Fruit fly (Drosophila melanogaster) whole organism, embryonic: ENCODE measurements around the gene Tim17b1.

Source experiments
- Antp ChIP-seq: fragments of 200-800 bp; sonication (Bioruptor generic); optimal IDR thresholded peaks from 3 replicates; lab custom pipeline; 2016; ENCODE audit warnings: missing biosample characterization, missing genetic modification characterization
- Atf3 ChIP-seq: fragments of 200-800 bp; sonication (Bioruptor generic); optimal IDR thresholded peaks from 3 replicates; lab custom pipeline; 2016; ENCODE audit warnings: missing biosample characterization, missing genetic modification characterization
- Blimp-1 ChIP-seq: fragments of 200-800 bp; sonication (Bioruptor generic); optimal IDR thresholded peaks from 3 replicates; lab custom pipeline; 2018; ENCODE audit warnings: missing biosample characterization, missing genetic modification characterization, mild to moderate bottlenecking, moderate library complexity, missing genetic modification reagents
- CG13775 ChIP-seq: fragments of 200-800 bp; sonication (Bioruptor generic); optimal IDR thresholded peaks from 3 replicates; lab custom pipeline; 2017; ENCODE audit warnings: missing biosample characterization, mild to moderate bottlenecking, missing genetic modification characterization
- CG1529 ChIP-seq: fragments of 200-800 bp; sonication (Bioruptor generic); optimal IDR thresholded peaks from 3 replicates; lab custom pipeline; 2018; ENCODE audit warnings: missing biosample characterization, missing genetic modification characterization
- CG18599 ChIP-seq: fragments of 200-800 bp; sonication (Bioruptor generic); optimal IDR thresholded peaks from 3 replicates; lab custom pipeline; 2017; ENCODE audit warnings: missing biosample characterization, missing genetic modification characterization, mild to moderate bottlenecking, moderate library complexity, missing genetic modification reagents
- CG31224 ChIP-seq: fragments of 200-800 bp; sonication (Bioruptor generic); IDR thresholded peaks from 2 replicates; pipeline ENCODE4 v1.3.6; 2022; ENCODE audit warnings: missing biosample characterization, missing genetic modification characterization
- CG5180 ChIP-seq: fragments of 200-800 bp; sonication (Bioruptor generic); optimal IDR thresholded peaks from 3 replicates; lab custom pipeline; 2017; ENCODE audit warnings: missing biosample characterization, missing genetic modification characterization, mild to moderate bottlenecking, moderate library complexity, missing genetic modification reagents
- CG5953 ChIP-seq: fragments of 200-800 bp; sonication (Bioruptor generic); IDR thresholded peaks from 2 replicates; pipeline ENCODE4 v1.3.6; 2022; ENCODE audit warnings: missing biosample characterization, missing genetic modification characterization
- CG6254 ChIP-seq: fragments of 200-800 bp; sonication (Bioruptor generic); optimal IDR thresholded peaks from 3 replicates; lab custom pipeline; 2017; ENCODE audit warnings: mild to moderate bottlenecking, missing biosample characterization, missing genetic modification reagents, missing genetic modification characterization
- CG6272 ChIP-seq: fragments of 200-800 bp; sonication (Bioruptor generic); IDR thresholded peaks from 2 replicates; pipeline ENCODE4 v1.3.6; 2022; ENCODE audit warnings: missing biosample characterization, missing genetic modification characterization
- CG6654 ChIP-seq: fragments of 200-800 bp; sonication (Bioruptor generic); optimal IDR thresholded peaks from 2 replicates; lab custom pipeline; 2017; ENCODE audit warnings: missing biosample characterization, mild to moderate bottlenecking, missing genetic modification characterization
- CG7271 ChIP-seq: fragments of 200-800 bp; sonication (Bioruptor generic); optimal IDR thresholded peaks from 2 replicates; lab custom pipeline; 2018; ENCODE audit warnings: missing biosample characterization, mild to moderate bottlenecking, missing genetic modification characterization, moderate library complexity
- CG7357 ChIP-seq: fragments of 200-800 bp; sonication (Bioruptor generic); IDR thresholded peaks from 3 replicates; pipeline ENCODE4 v1.3.6; 2022; ENCODE audit warnings: missing biosample characterization, missing genetic modification characterization
- CG7928 ChIP-seq: fragments of 200-800 bp; sonication (Bioruptor generic); optimal IDR thresholded peaks from 2 replicates; lab custom pipeline; 2017; ENCODE audit warnings: missing biosample characterization, mild to moderate bottlenecking, missing genetic modification characterization
- Doc3 ChIP-seq: fragments of 200-800 bp; sonication (Bioruptor generic); IDR thresholded peaks from 3 replicates; pipeline ENCODE4 v1.3.6; 2022; ENCODE audit warnings: missing biosample characterization, missing genetic modification characterization; ENCODE audit not compliant: partially characterized antibody
- Eip74EF ChIP-seq, 2 experiments: fragments of 200-800 bp in 1 of 2; fragments of >200 bp in 1 of 2; sonication (Bioruptor generic) in 1 of 2; optimal IDR thresholded peaks; 2 replicates each; lab custom pipeline; 2017 to 2019; ENCODE audit warnings: missing biosample characterization in 2 of 2, missing genetic modification characterization in 2 of 2, mild to moderate bottlenecking in 1 of 2, moderate library complexity in 1 of 2
- Hr51 ChIP-seq, 2 experiments: fragments of 200-800 bp; sonication (Bioruptor generic); optimal IDR thresholded peaks; 2 replicates in 1 of 2; 3 replicates in 1 of 2; lab custom pipeline; 2016 to 2018; ENCODE audit warnings: missing biosample characterization in 2 of 2, missing genetic modification characterization in 2 of 2, mild to moderate bottlenecking in 1 of 2, moderate library complexity in 1 of 2
- Myb ChIP-seq: fragments of 200-800 bp; sonication (Bioruptor generic); optimal IDR thresholded peaks from 2 replicates; lab custom pipeline; 2016; ENCODE audit warnings: missing biosample characterization, missing genetic modification characterization
- NfI ChIP-seq: fragments of 200-800 bp; sonication (Bioruptor generic); optimal IDR thresholded peaks from 3 replicates; lab custom pipeline; 2018; ENCODE audit warnings: missing biosample characterization, mild to moderate bottlenecking, missing genetic modification characterization, moderate library complexity
- Ptx1 ChIP-seq: fragments of 200-800 bp; sonication (Bioruptor generic); IDR thresholded peaks from 2 replicates; pipeline ENCODE4 v1.3.6; 2022; ENCODE audit warnings: missing biosample characterization, missing genetic modification characterization
- Spps ChIP-seq: fragments of 200-800 bp; sonication (Bioruptor generic); optimal IDR thresholded peaks from 2 replicates; lab custom pipeline; 2018; ENCODE audit warnings: missing biosample characterization, mild to moderate bottlenecking, missing genetic modification characterization
- Stat92E ChIP-seq, 3 experiments: fragments of >200 bp in 2 of 3; fragments of 200-800 bp in 1 of 3; sonication (Bioruptor generic) in 1 of 3; optimal IDR thresholded peaks; 2 replicates each; lab custom pipeline; 2017 to 2019; ENCODE audit warnings: missing biosample characterization in 3 of 3, missing genetic modification characterization in 3 of 3, mild to moderate bottlenecking in 1 of 3, moderate library complexity in 1 of 3
- Tbp ChIP-seq: fragments of >200 bp; optimal IDR thresholded peaks from 2 replicates; lab custom pipeline; 2018; ENCODE audit warnings: missing biosample characterization, missing genetic modification characterization
- cad ChIP-seq: fragments of >200 bp; optimal IDR thresholded peaks from 2 replicates; lab custom pipeline; 2017; ENCODE audit warnings: missing biosample characterization, missing genetic modification characterization
- chm ChIP-seq: fragments of 200-800 bp; sonication (Bioruptor generic); IDR thresholded peaks from 2 replicates; pipeline ENCODE4 v1.3.6; 2022; ENCODE audit warnings: missing biosample characterization, missing genetic modification characterization
- crp ChIP-seq, 2 experiments: fragments of 200-800 bp; sonication (Bioruptor generic); optimal IDR thresholded peaks; 2 replicates in 1 of 2; 3 replicates in 1 of 2; lab custom pipeline; 2017; ENCODE audit warnings: missing biosample characterization in 2 of 2, missing genetic modification characterization in 2 of 2, mild to moderate bottlenecking in 1 of 2, moderate library complexity in 1 of 2
- emc ChIP-seq: fragments of 200-800 bp; sonication (Bioruptor generic); optimal IDR thresholded peaks from 2 replicates; lab custom pipeline; 2016; ENCODE audit warnings: missing biosample characterization, missing genetic modification characterization
- esg ChIP-seq: fragments of 200-800 bp; sonication (Bioruptor generic); conservative IDR thresholded peaks from 2 replicates; pipeline ENCODE4 v1.3.6; 2022; ENCODE audit warnings: missing biosample characterization, missing genetic modification characterization
- fd102C ChIP-seq: fragments of 200-800 bp; sonication (Bioruptor generic); optimal IDR thresholded peaks from 2 replicates; lab custom pipeline; 2018; ENCODE audit warnings: missing biosample characterization, mild to moderate bottlenecking, missing genetic modification characterization, moderate library complexity
- fd96Cb ChIP-seq: fragments of 200-800 bp; sonication (Bioruptor generic); optimal IDR thresholded peaks from 2 replicates; lab custom pipeline; 2018; ENCODE audit warnings: missing biosample characterization, mild to moderate bottlenecking, missing genetic modification characterization, moderate library complexity
- gsb-n ChIP-seq: fragments of 200-800 bp; sonication (Bioruptor generic); optimal IDR thresholded peaks from 3 replicates; lab custom pipeline; 2018; ENCODE audit warnings: missing biosample characterization, mild to moderate bottlenecking, missing genetic modification characterization
- ham ChIP-seq: fragments of 200-800 bp; sonication (Bioruptor generic); IDR thresholded peaks from 2 replicates; pipeline ENCODE4 v1.3.6; 2022; ENCODE audit warnings: missing biosample characterization, missing genetic modification characterization
- hb ChIP-seq: fragments of 200-800 bp; sonication (Bioruptor generic); IDR thresholded peaks from 3 replicates; pipeline ENCODE4 v1.3.6; 2022; ENCODE audit warnings: missing biosample characterization, missing genetic modification characterization; ENCODE audit not compliant: partially characterized antibody
- ind ChIP-seq: fragments of 200-800 bp; sonication (Bioruptor generic); optimal IDR thresholded peaks from 3 replicates; lab custom pipeline; 2016; ENCODE audit warnings: missing biosample characterization, missing genetic modification characterization
- lbe ChIP-seq: fragments of 200-800 bp; sonication (Bioruptor generic); optimal IDR thresholded peaks from 2 replicates; lab custom pipeline; 2016; ENCODE audit warnings: missing biosample characterization, mild to moderate bottlenecking, missing genetic modification characterization
- maf-S ChIP-seq: fragments of 200-800 bp; sonication (Bioruptor generic); optimal IDR thresholded peaks from 2 replicates; lab custom pipeline; 2016; ENCODE audit warnings: missing biosample characterization, missing genetic modification characterization
- mirr ChIP-seq: fragments of 200-800 bp; sonication (Bioruptor generic); optimal IDR thresholded peaks from 3 replicates; lab custom pipeline; 2018; ENCODE audit warnings: missing biosample characterization, mild to moderate bottlenecking, missing genetic modification characterization
- pb ChIP-seq: fragments of 200-800 bp; sonication (Bioruptor generic); optimal IDR thresholded peaks from 3 replicates; lab custom pipeline; 2016; ENCODE audit warnings: missing biosample characterization, missing genetic modification characterization
- pita ChIP-seq: fragments of 200-800 bp; sonication (Bioruptor generic); optimal IDR thresholded peaks from 2 replicates; lab custom pipeline; 2017; ENCODE audit warnings: missing biosample characterization, mild to moderate bottlenecking, missing genetic modification characterization
- run ChIP-seq: fragments of 200-800 bp; sonication (Bioruptor generic); optimal IDR thresholded peaks from 3 replicates; lab custom pipeline; 2018; ENCODE audit warnings: missing biosample characterization, mild to moderate bottlenecking, missing genetic modification characterization
- schlank ChIP-seq: fragments of 200-800 bp; sonication (Bioruptor generic); optimal IDR thresholded peaks from 2 replicates; lab custom pipeline; 2018; ENCODE audit warnings: missing biosample characterization, mild to moderate bottlenecking, missing genetic modification characterization
- sens-2 ChIP-seq: fragments of 200-800 bp; sonication (Bioruptor generic); IDR thresholded peaks from 2 replicates; pipeline ENCODE4 v1.3.6; 2022; ENCODE audit warnings: missing biosample characterization, missing genetic modification characterization
- sob ChIP-seq: fragments of 200-800 bp; sonication (Bioruptor generic); IDR thresholded peaks from 2 replicates; pipeline ENCODE4 v1.3.6; 2022; ENCODE audit warnings: missing biosample characterization, missing genetic modification characterization
- sqz ChIP-seq: fragments of 200-800 bp; sonication (Bioruptor generic); optimal IDR thresholded peaks from 3 replicates; lab custom pipeline; 2018; ENCODE audit warnings: missing biosample characterization, mild to moderate bottlenecking, missing genetic modification characterization
- tll ChIP-seq, 2 experiments: fragments of 200-800 bp in 1 of 2; fragments of >200 bp in 1 of 2; sonication (Bioruptor generic) in 1 of 2; optimal IDR thresholded peaks; 2 replicates each; lab custom pipeline; 2017 to 2019; ENCODE audit warnings: missing biosample characterization in 2 of 2, missing genetic modification characterization in 2 of 2, mild to moderate bottlenecking in 1 of 2, moderate library complexity in 1 of 2
- vfl ChIP-seq: fragments of 200-800 bp; sonication (Bioruptor generic); optimal IDR thresholded peaks from 2 replicates; lab custom pipeline; 2016; ENCODE audit warnings: missing biosample characterization, missing genetic modification characterization
- z ChIP-seq: fragments of 200-800 bp; sonication (Bioruptor generic); IDR thresholded peaks from 3 replicates; pipeline ENCODE4 v1.3.6; 2022; ENCODE audit warnings: missing biosample characterization, missing genetic modification characterization

Tim17b1 gene

dm6 chr3R:5264251-5265098, 35.5 kb upstream of the Tim17b1 start (continued):
- TF ChIP-seq CG1529 (GFP tag; lab: Kevin White, UChicago) (no peak), mirr (GFP tag; lab: Kevin White, UChicago) (peak; percentile 33), Stat92E (GFP tag; optimal IDR thresholded peaks at IDR 0.05; lab: Kevin White, UChicago) (peak in 1 of 3 experiments; percentile 56), Spps (tag; lab: Kevin White, UChicago) (no peak), CG13775 (GFP tag; lab: Kevin White, UChicago) (peak; percentile 42), Hr51 (GFP tag; optimal IDR thresholded peaks at IDR 0.05; lab: Kevin White, UChicago) (peak in 1 of 2 experiments; percentile 48), crp (GFP tag; optimal IDR thresholded peaks at IDR 0.05; lab: Kevin White, UChicago) (peak in 1 of 2 experiments; percentile 16), CG7357 (no peak), maf-S (GFP tag; lab: Kevin White, UChicago) (peak; percentile 34), ind (GFP tag; lab: Kevin White, UChicago) (peak; percentile 13), gsb-n (no peak), CG6654 (GFP tag; lab: Kevin White, UChicago) (no peak), CG18599 (GFP tag; lab: Kevin White, UChicago) (peak; percentile 66), sens-2 (no peak), pita (GFP tag; lab: Kevin White, UChicago) (no peak), Antp (GFP tag; lab: Kevin White, UChicago) (peak; percentile 42), NfI (GFP tag; lab: Kevin White, UChicago) (peak; percentile 48), cad (GFP tag; lab: Kevin White, UChicago) (no peak), Myb (GFP tag; lab: Kevin White, UChicago) (no peak), CG31224 (GFP tag; lab: Robert Waterston, UW) (no peak), run (no peak), Atf3 (GFP tag; lab: Kevin White, UChicago) (no peak), CG6272 (no peak), Tbp (no peak), pb (GFP tag; lab: Kevin White, UChicago) (no peak), CG5180 (GFP tag; lab: Kevin White, UChicago) (no peak), CG6254 (GFP tag; lab: Kevin White, UChicago) (no peak), Doc3 (GFP tag; lab: Robert Waterston, UW) (0 out of 3 replicates have a peak, but pooled peaks have one; percentile 4), schlank (tag; lab: Kevin White, UChicago) (no peak), ham (GFP tag; lab: Robert Waterston, UW) (no peak), lbe (peak; percentile 12), CG7928 (GFP tag; lab: Kevin White, UChicago) (no peak), esg (GFP tag; lab: Robert Waterston, UW) (no peak), CG5953 (no peak), CG7271 (tag; lab: Kevin White, UChicago) (no peak), Ptx1 (GFP tag; lab: Robert Waterston, UW) (no peak), tll (GFP tag; optimal IDR thresholded peaks at IDR 0.05; lab: Kevin White, UChicago) (peak in 1 of 2 experiments; percentile 11), Blimp-1 (GFP tag; lab: Kevin White, UChicago) (no peak), hb (no peak), chm (GFP tag; lab: Robert Waterston, UW) (no peak), vfl (GFP tag; lab: Kevin White, UChicago) (no peak), sqz (GFP tag; lab: Kevin White, UChicago) (no peak), emc (GFP tag; lab: Kevin White, UChicago) (peak; percentile 20), sob (no peak), fd96Cb (tag; lab: Kevin White, UChicago) (no peak), fd102C (GFP tag; lab: Kevin White, UChicago) (no peak), Eip74EF (GFP tag; optimal IDR thresholded peaks at IDR 0.05; lab: Kevin White, UChicago) (peak in 1 of 2 experiments; percentile 15), z (no peak)
